Fruit fly (Drosophila melanogaster) whole organism, adult: ENCODE data around the gene CG5906.

ENCODE experiments used
- CG11617 ChIP-seq: fragments of 200-800 bp; sonication (Bioruptor generic); optimal IDR thresholded peaks from 2 replicates; lab custom pipeline; 2017; ENCODE audit warnings: mild to moderate bottlenecking, missing biosample characterization, missing genetic modification reagents, missing genetic modification characterization
- CG14711 ChIP-seq: fragments of 200-800 bp; sonication (Bioruptor generic); optimal IDR thresholded peaks from 2 replicates; lab custom pipeline; 2018; ENCODE audit warnings: missing biosample characterization, mild to moderate bottlenecking, missing genetic modification characterization, moderate library complexity
- CG33017 ChIP-seq: fragments of 200-800 bp; sonication (Bioruptor generic); optimal IDR thresholded peaks from 2 replicates; lab custom pipeline; 2018; ENCODE audit warnings: missing biosample characterization, mild to moderate bottlenecking, missing genetic modification characterization, moderate library complexity
- Clk ChIP-seq: fragments of 200-800 bp; sonication (Bioruptor generic); optimal IDR thresholded peaks from 2 replicates; lab custom pipeline; 2017; ENCODE audit warnings: missing biosample characterization, missing genetic modification characterization
- bab1 ChIP-seq: fragments of 200-800 bp; sonication (Bioruptor generic); optimal IDR thresholded peaks from 3 replicates; lab custom pipeline; 2019; ENCODE audit warnings: missing biosample characterization, mild to moderate bottlenecking, missing genetic modification characterization, moderate library complexity
- cic ChIP-seq: fragments of 200-800 bp; sonication (Bioruptor generic); optimal IDR thresholded peaks from 2 replicates; lab custom pipeline; 2017; ENCODE audit warnings: missing biosample characterization, mild to moderate bottlenecking, missing genetic modification characterization, moderate library complexity
- tj ChIP-seq: fragments of 200-800 bp; sonication (Bioruptor generic); optimal IDR thresholded peaks from 3 replicates; lab custom pipeline; 2017; ENCODE audit warnings: missing biosample characterization, mild to moderate bottlenecking, missing genetic modification characterization, moderate library complexity
- toe ChIP-seq: fragments of 200-800 bp; sonication (Bioruptor generic); optimal IDR thresholded peaks from 2 replicates; lab custom pipeline; 2016; ENCODE audit warnings: missing biosample characterization, missing genetic modification characterization

DNA sequence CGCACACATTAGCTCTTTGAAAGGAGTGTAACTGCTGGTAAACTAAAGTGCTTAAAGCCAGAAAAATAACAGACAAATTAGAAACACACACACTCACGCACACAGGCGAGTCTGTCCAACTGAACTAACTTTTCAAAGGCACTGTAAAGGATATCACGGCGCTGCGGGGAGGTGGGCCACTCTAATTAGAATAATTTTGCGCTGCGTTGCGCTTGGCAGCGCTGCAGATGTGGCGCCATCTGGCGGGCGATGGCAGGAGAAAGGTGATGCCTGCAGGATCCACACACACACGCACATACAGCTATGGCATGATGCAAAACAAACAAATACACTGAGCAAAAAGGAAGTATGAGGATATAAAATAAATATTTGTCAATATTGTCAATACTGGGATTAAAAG, 4.9 kb upstream of the CG5906 start:
- TF ChIP-seq toe (GFP tag; lab: Kevin White, UChicago) (no peak), CG33017 (no peak), Clk (GFP tag; lab: Kevin White, UChicago) (no peak), bab1 (GFP tag; lab: Kevin White, UChicago) (no peak), CG14711 (tag; lab: Kevin White, UChicago) (no peak), tj (no peak), CG11617 (GFP tag; lab: Kevin White, UChicago) (no peak), cic (GFP tag; lab: Kevin White, UChicago) (no peak)
